Worm (Caenorhabditis elegans): ENCODE results near the gene gpd-2.

The gpd-2 gene

DNA sequence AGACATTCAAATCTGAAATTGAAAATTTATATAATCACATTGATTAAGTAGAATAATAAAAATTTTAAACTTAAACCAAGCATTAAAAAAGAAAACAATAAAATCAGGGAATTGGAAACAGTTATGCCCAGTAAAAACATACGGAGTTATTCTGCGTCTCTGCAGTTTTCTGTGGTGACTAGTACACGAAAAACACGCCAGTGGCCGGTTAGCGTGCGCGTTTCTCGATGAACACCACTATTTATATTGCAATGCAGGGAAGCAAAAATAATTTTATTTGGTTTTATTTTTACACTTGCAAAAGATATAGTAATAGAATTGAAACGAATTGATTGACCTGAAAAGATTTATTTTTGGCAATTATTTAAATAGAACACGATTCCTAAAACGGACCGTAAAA, 14.7 kb downstream of the gpd-2 start, which contains the start of gene sec-3:
Gene sec-3, minus strand, starts transcription at position 21 of the 400 bp plus-strand sequence.
- TF ChIP-seq ref-2 (tag; optimal IDR thresholded peaks at IDR 0.05) (peak; percentile 65), hlh-6 (tag; optimal IDR thresholded peaks at IDR 0.05) (no peak), pat-9 (tag; optimal IDR thresholded peaks at IDR 0.05) (peak; percentile 3), ceh-19 (GFP tag; optimal IDR thresholded peaks at IDR 0.05) (peak; percentile 69), unc-42 (tag; optimal IDR thresholded peaks at IDR 0.05) (peak; percentile 64), madf-2 (tag; optimal IDR thresholded peaks at IDR 0.05) (peak; percentile 53), fax-1 (tag; optimal IDR thresholded peaks at IDR 0.05) (peak; percentile 18), unc-3 (GFP tag; conservative IDR thresholded peaks at IDR 0.05) (no peak), unc-3 (tag; optimal IDR thresholded peaks at IDR 0.05) (peak; percentile 38), ceh-34 (tag; optimal IDR thresholded peaks at IDR 0.05) (peak; percentile 76), nhr-11 (tag; optimal IDR thresholded peaks at IDR 0.05) (no peak), ama-1 (optimal IDR thresholded peaks at IDR 0.05) (no peak), ztf-16 (tag; optimal IDR thresholded peaks at IDR 0.05) (peak; percentile 68), mec-3 (tag; optimal IDR thresholded peaks at IDR 0.05; ENCODE audit: borderline replicate concordance) (no peak), sox-2 (GFP tag; IDR thresholded peaks at IDR 0.05) (peak; percentile 42; the same call in 1 of the 2 replicates), ceh-2 (tag; optimal IDR thresholded peaks at IDR 0.05) (peak; percentile 31), pqm-1 (tag; optimal IDR thresholded peaks at IDR 0.05) (no peak), ceh-30 (tag; optimal IDR thresholded peaks at IDR 0.05) (peak; percentile 41), C38D4.7 (GFP tag; optimal IDR thresholded peaks at IDR 0.05) (peak; percentile 48), ceh-48 (tag; optimal IDR thresholded peaks at IDR 0.05) (peak; percentile 12), sox-4 (tag; optimal IDR thresholded peaks at IDR 0.05) (peak; percentile 21), pha-2 (tag; optimal IDR thresholded peaks at IDR 0.05) (peak; percentile 42), ceh-22 (tag; optimal IDR thresholded peaks at IDR 0.05) (no peak), sdc-2 (tag; optimal IDR thresholded peaks at IDR 0.05) (peak; percentile 77), dve-1 (tag; optimal IDR thresholded peaks at IDR 0.05) (peak; percentile 29), dmd-4 (tag; optimal IDR thresholded peaks at IDR 0.05; ENCODE audit: borderline replicate concordance) (peak; percentile 21), rnt-1 (tag; optimal IDR thresholded peaks at IDR 0.05) (peak; percentile 43), nhr-232 (tag; optimal IDR thresholded peaks at IDR 0.05) (no peak), lin-11 (tag; optimal IDR thresholded peaks at IDR 0.05) (peak; percentile 51), ahr-1 (tag; optimal IDR thresholded peaks at IDR 0.05) (no peak), tbx-2 (tag; optimal IDR thresholded peaks at IDR 0.05) (peak; percentile 77), eyg-1 (tag; optimal IDR thresholded peaks at IDR 0.05) (no peak), ceh-31 (tag; optimal IDR thresholded peaks at IDR 0.05) (peak; percentile 79), fkh-6 (tag; optimal IDR thresholded peaks at IDR 0.05) (peak; percentile 6), pros-1 (tag; optimal IDR thresholded peaks at IDR 0.05) (no peak), unc-55 (GFP tag; optimal IDR thresholded peaks at IDR 0.05) (peak; percentile 7), zip-5 (tag; optimal IDR thresholded peaks at IDR 0.05) (no peak), ceh-14 (tag; optimal IDR thresholded peaks at IDR 0.05) (peak; percentile 53), ceh-18 (tag; optimal IDR thresholded peaks at IDR 0.05) (peak; percentile 67), nfya-1 (tag; optimal IDR thresholded peaks at IDR 0.05) (peak; percentile 78), ceh-45 (GFP tag; IDR thresholded peaks at IDR 0.05) (0 out of 2 replicates have a peak, but pooled peaks have one; percentile 54), che-1 (tag; optimal IDR thresholded peaks at IDR 0.05) (peak; percentile 36), unc-86 (tag; optimal IDR thresholded peaks at IDR 0.05) (peak; percentile 47), odd-2 (tag; optimal IDR thresholded peaks at IDR 0.05) (no peak), ets-4 (tag; optimal IDR thresholded peaks at IDR 0.05) (peak; percentile 27), hlh-8 (tag; optimal IDR thresholded peaks at IDR 0.05) (peak; percentile 46), gmeb-2 (tag; optimal IDR thresholded peaks at IDR 0.05) (peak; percentile 37), npax-4 (tag; optimal IDR thresholded peaks at IDR 0.05) (no peak), syd-9 (tag; optimal IDR thresholded peaks at IDR 0.05) (peak; percentile 28), Y22D7AL.16 (tag; optimal IDR thresholded peaks at IDR 0.05) (peak; percentile 43), elt-2 (tag; optimal IDR thresholded peaks at IDR 0.05) (peak; percentile 63), ceh-9 (tag; optimal IDR thresholded peaks at IDR 0.05) (no peak), lim-6 (tag; optimal IDR thresholded peaks at IDR 0.05) (no peak)
